Worm (Caenorhabditis elegans): ENCODE measurements around the gene clk-2.

ce11 chrIII:7531385-7531784 lies 13.1 kb upstream of the clk-2 start:
- TF ChIP-seq R02D3.7 (tag; optimal IDR thresholded peaks at IDR 0.05) (no peak), nhr-237 (tag; optimal IDR thresholded peaks at IDR 0.05) (no peak), mes-2 (tag; optimal IDR thresholded peaks at IDR 0.05; ENCODE audit: poor library complexity, severe bottlenecking) (no peak), nhr-28 (tag; optimal IDR thresholded peaks at IDR 0.05) (no peak), F44E2.7 (GFP tag; IDR thresholded peaks at IDR 0.05) (no peak), daf-12 (tag; optimal IDR thresholded peaks at IDR 0.05) (no peak), ama-1 (optimal IDR thresholded peaks at IDR 0.05) (no peak), zip-11 (GFP tag; IDR thresholded peaks at IDR 0.05) (no peak), zag-1 (tag; optimal IDR thresholded peaks at IDR 0.05) (no peak), ztf-11 (tag; optimal IDR thresholded peaks at IDR 0.05) (no peak), lin-39 (tag; optimal IDR thresholded peaks at IDR 0.05) (no peak), ceh-82 (tag; optimal IDR thresholded peaks at IDR 0.05) (no peak), saeg-2 (GFP tag; IDR thresholded peaks at IDR 0.05) (no peak), mdl-1 (tag; optimal IDR thresholded peaks at IDR 0.05) (no peak)

Data from whole organism, L4 larva.